Fruit fly (Drosophila melanogaster) whole organism, larva: ENCODE results near the gene CG11839.

Experiments
- noc ChIP-seq: fragments of 200-800 bp; sonication (Bioruptor generic); optimal IDR thresholded peaks from 3 replicates; lab custom pipeline; 2019; ENCODE audit warnings: missing biosample characterization, mild to moderate bottlenecking, missing genetic modification characterization, moderate library complexity

The CG11839 gene

DNA sequence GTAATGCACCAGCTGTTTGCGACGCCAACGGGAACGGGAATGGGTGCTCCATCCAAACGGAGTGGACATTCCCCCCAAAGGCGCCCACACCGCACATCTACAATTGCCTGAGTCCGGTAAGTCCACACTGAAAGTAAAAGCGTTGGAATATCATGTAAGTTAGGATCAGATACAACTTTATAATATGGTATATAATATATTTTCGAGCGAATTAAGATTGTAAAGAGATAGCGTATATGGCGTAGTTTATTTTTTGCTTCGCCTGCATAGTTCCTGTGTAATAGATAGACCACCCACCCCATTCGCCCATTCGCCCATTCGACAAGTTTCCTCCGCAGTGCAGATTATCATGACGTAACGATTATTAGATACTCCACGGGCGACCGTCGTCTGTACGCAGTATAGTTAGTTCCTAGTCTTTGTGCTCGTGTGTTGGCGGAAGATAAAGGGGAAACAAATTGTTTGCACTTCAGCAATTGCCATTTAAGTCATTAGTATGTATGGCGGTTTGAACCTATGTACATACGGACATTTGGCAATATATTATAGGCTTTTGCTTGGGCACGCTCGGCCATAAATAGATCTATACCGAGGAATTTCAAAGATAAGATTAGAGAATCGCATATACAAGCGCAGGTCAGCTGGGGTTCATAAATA lies 18.2 kb upstream of the CG11839 start:
- TF ChIP-seq noc (tag; lab: Kevin White, UChicago), result peak; percentile 46

DNA sequence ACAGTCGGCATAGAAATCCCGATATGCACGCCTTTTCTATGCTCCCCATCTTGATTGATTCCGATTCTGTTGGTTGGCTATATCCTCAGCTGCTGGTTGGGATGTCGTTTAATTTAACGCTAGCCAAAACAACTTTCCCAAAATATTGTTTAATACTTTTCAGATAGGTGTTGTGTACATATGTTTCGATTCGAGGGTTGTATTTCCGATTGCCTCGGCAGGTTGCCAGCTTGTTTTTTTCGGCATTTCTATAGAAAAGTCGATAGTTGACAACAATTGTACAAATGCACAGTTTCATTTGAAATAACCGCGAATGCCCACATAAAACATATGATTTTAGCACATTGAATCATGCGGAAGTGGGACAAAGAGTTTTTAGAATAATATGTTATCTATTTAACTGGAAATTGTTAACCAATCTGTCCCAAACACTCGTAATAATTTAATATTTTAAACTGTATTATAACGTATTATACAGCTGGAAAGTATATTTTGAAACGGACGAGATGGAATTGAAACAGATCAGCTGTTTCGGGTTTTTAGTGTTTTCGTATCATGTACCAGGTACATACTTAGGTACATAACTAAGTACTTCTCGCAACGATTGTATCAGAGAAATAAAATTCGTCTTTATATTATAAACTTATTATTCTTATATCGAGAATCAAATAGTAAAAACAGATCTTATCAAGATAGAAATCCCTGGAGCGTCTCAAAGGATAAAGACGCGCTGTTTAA lies 15.1 kb upstream of the CG11839 start, which contains the start of gene CG31109:
CG31109 (minus strand) TSS at position 203 of the 738 bp plus-strand sequence.
- TF ChIP-seq noc (tag; lab: Kevin White, UChicago), result peak; percentile 20

DNA sequence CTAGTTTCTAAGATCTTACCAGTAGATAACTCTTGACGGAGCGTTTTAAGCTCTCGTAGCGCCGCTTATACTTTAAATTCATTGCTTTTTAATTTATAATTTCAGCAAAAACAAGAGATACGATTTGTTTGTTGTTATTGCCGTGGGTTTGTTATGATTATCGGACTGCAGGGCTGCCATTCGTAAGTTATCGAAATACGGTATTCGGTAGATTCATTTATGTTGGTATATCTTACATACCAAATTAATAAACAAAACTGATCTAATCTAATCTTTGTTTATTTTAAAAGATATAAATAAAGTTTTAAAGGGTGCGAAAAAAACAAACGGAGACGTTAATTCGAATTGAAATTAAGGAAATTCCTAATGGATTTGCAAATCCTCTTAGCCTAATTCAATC lies 13.7 kb upstream of the CG11839 start, which contains the start of the genes CG31111 and stac:
CG31111 (minus strand) TSS at position 162 of the 400 bp plus-strand sequence.
stac (plus strand) TSS at position 271 of the 400 bp plus-strand sequence.
- TF ChIP-seq noc (tag; lab: Kevin White, UChicago), result no peak

DNA sequence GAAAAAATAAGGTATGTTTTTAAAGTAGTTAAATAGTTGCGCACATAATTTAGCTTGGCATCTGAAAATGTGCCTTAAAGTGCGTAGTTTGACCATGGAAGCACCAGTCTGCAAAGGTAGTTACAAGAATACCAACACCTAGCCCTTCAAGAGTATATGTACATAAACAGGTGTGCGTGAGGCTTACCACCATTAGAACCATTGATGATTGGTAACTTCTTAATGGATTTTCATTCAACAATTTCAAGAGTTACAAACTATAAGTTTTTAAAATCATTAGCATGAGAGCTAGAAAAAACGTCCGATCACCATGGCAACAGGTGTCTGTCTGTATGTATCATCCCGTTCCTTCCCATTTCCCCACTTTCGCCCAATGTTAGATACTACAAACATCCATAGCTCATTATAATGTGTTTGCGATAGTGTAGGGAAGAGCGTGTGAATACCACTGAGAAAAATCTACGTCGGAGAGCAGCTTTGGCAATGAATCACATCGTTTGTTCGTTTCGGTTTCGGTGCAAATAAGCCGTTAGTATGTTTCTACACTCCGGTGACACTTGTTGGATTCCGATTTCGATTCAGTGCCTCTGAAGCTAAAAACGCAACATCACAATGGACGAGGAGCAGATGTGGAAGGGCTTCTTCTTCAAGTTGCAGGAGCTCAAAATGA lies 13.1 kb upstream of the CG11839 start:
- no peak for TF ChIP-seq noc (tag; lab: Kevin White, UChicago)

DNA sequence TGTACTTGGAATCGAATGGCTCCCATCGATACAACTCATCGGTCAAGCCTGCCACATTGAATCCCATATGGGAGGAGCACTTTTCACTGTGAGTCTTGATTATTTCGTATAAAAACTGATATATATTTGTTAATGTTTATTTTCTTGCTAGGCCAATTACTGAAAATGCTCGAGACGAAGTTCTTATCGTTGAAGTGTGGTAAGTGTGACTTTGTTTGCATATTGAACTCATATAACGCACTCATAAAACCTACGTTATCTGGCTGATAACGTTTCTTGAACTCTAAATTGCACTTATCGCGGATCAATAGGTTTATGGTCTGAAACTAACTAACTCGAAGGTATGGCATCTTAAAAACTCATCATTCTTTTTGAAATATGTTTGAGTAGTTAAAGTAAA lies 9.3 kb upstream of the CG11839 start:
- TF ChIP-seq noc (tag; lab: Kevin White, UChicago), result no peak

DNA sequence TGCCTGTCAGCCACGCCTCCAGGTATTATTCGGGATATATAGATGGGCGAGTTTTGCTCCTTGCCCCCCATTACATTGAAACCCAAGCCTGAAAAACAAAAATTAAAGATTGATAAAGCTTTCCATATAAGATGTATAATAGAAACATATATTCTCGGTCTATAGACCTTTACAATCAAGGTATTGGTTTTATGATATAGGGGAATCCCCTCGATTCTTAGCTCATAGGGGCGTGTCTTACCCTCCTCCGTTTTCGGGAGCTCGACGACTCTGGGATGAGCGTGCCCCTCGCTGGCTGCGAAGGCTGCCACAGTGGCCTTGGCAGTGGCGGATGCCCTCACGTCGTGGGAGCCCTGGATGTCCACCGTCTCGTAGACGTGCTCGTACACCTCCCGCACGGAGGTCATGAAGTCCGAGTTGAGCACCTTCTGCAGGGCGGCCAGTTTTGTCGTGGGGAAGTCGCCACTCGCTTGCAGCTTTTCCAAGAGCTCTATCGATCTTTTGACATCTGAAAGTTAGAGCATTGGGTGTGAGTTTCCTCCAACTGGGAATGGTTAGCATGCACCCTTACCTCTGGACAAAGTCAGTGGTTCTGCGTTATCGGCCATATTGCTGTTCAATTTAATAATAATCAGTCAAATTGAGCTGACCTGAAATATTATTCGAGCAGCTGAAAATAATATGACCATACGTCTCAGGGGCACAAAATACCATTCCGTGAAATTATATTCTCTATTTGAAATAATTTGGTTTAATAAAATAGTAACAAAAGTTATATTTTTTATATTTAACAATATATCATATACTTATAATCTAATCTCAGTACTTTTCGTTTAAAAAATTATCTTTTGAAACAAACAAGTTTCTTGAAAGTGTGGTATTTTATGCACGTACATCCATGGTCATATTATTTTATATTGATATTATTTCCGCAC lies 4.6 kb upstream of the CG11839 start, which contains the start of the genes veli and PQBP1:
veli (minus strand) TSS at position 685 of the 935 bp plus-strand sequence.
PQBP1 (plus strand) TSS at position 885 of the 935 bp plus-strand sequence.
- no peak for TF ChIP-seq noc (tag; lab: Kevin White, UChicago)

DNA sequence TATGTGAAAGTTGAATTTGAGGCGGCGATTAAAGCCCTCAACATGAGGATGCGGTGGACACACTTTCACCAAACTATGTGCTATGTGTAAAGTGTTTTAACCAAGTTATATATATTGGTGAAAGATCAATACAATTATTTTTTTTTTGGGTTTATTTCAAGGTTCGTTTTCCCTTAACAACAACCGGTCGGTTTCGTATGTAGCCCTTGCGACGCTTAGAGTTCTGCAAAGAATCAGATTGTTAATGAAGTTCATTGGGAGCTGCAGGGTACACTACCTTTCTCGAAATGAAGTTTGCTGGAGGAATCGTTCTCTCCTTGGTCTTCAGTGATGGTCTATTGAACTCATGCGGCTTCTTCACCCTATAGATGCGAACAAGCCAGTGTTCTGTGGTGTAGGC lies 2.9 kb upstream of the CG11839 start:
- no peak for TF ChIP-seq noc (tag; lab: Kevin White, UChicago)

DNA sequence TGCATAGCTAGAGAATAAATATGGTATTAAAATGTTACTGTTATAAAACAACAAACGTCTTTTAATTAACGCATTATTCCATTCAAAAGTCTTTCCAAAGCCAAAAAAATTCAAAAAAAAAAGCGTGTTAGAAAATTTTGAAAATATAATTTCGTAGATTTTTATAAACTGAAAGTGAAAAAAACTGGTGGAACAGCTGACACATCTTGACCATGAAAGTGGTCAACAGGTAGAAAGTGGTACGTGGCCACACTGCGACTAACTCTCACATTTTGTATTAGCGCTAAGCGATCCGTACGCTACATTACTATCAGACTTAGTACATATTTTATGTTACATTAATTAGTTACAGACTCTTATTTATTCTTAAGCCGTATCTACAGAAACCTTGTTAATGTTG lies 1.1 kb downstream of the CG11839 start, which contains the start of gene CG11836:
CG11836 (plus strand) TSS at position 256 of the 400 bp plus-strand sequence.
- TF ChIP-seq noc (tag; lab: Kevin White, UChicago), result no peak

DNA sequence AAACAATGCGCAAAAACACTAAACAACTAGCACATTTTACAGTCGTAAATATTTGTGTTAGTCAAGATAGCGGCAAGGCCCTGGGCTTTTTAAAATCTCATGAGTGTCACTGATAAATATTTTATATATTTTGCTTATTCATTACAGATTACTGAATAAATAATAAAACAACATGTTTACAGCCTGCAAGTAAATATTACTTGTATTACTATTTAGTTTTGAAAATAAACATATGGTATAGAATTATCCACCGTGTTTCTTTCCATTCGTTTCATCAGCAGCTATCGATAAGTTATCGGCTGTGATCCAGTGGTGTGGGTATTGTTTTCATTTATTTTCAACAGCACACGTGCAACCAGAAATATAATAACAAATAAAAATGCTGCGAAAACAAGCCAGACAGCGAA lies 4.8 kb downstream of the CG11839 start, which contains the start of the genes shams and CG11920:
shams (minus strand) TSS at position 50 of the 407 bp plus-strand sequence.
CG11920 (plus strand) TSS at position 320 of the 407 bp plus-strand sequence.
- no peak for TF ChIP-seq noc (tag; lab: Kevin White, UChicago)

DNA sequence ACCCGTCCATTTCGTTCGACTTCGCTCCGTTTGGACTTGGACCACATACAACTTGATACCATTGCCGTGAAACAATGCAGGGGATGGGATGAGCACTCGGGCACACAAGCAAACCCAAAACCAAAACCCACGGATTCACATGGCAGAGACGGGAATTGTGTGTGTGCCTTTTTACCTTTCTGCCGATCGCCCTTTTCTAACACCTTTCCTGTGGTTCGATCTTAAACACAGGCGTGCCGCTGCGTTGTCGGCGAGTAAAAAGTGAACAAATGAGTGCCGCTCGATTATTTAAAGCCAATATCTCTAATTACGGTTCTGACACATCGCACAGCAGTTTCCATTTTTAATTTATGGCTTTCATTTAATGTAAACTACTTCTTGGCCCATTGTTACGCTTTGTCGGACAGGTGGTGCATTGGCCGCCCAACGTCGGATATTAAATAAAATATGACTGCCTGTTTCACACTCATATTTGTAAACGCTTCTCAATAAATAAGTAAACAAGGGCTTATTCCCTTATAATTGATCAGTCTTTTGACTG lies 7.6 kb downstream of the CG11839 start:
- TF ChIP-seq noc (tag; lab: Kevin White, UChicago), result no peak

DNA sequence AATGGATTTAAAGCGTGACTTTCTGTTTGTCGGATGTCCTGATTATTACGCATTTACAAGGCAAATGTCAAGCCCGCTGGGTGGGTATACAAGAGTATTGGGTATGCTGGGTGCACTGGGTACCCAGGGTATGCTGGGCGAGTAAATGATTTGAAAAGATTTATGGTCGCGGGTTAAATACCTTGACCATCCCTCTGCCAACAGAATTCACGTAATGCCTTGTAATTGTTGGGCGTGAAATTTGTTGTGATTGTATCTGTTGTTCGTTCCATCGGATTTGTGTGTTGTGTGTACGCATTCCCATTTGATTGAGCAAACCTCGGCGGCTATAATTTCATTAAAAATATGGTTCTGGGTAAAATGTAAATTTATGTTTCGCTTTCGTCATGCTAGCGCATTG lies 8.9 kb downstream of the CG11839 start:
- TF ChIP-seq noc (tag; lab: Kevin White, UChicago), result no peak

DNA sequence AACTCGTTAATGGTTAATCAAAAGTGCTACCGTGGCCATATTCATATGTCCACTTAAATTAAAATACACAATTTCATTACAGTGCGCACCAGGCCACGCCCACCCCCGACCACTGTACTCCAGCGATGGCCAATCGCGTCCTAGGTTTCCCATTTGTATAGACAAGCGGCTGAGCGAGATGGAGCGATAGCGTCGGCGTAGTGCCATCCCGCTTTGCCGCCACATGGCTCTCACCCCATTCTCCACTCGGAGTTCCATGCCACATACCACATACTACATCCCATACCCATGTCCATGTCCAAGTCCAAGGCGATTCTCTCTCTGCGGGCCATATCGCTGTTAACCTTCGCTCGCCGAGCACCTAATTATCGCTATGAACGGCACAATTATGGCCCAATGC lies 10.7 kb downstream of the CG11839 start:
- no peak for TF ChIP-seq noc (tag; lab: Kevin White, UChicago)

DNA sequence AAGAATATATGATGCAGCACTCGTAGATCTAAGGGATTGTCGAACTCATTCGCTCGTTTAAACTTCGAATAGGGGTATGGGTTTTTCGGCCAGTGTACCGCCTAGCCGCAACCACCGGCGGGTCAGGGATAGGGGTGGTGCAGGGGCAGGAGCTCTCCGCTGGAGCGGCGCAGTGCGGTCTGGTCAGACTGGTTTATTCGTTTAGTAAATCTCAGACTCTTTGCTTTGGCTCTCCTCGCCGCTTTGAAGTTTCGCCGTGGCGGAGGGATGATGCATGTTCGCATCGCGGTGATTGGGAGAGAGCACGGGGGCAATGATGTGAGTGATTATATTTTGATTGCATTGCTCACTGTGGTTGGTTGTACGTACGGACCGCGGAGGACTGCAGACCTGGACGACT lies 12.6 kb downstream of the CG11839 start, which contains the start of gene fd96Ca:
fd96Ca (plus strand) TSS at position 337 of the 400 bp plus-strand sequence.
- no peak for TF ChIP-seq noc (tag; lab: Kevin White, UChicago)

DNA sequence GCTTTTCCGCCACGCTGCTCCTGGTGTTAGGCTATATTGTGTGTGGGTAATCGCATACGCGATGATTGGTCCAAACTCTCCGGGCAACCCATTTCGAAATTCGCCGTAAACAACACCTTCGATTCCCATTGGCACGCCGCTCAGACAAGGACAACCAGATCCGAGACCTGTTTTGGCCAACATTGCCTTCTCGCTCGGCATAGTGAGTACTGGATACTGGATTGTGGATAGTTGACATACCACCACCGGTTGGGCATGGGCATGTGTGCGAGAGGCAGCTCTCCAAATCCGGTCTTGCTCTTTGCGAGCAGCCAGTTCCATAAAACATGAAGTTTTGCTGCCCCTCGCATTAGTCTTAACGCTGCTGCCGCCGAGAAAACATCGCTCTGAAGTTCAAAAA lies 24.9 kb downstream of the CG11839 start, which contains the start of gene fd96Cb:
fd96Cb (plus strand) TSS at position 374 of the 400 bp plus-strand sequence.
- no peak for TF ChIP-seq noc (tag; lab: Kevin White, UChicago)
